Worm (Caenorhabditis elegans) whole organism, L4/young adult: ENCODE measurements around the gene K08E4.7.

ENCODE experiments used
- W03F9.2 ChIP-seq: fragments of 150-350 bp; optimal IDR thresholded peaks from 2 replicates; lab custom pipeline; 2014; ENCODE audit warnings: missing biosample characterization, missing genetic modification characterization
- dao-5 ChIP-seq: sonication (generic microtip); optimal IDR thresholded peaks from 2 replicates; lab custom pipeline; 2016; ENCODE audit warnings: missing genotype, missing genetic modification characterization, moderate library complexity, missing compliant biosample characterization
- him-1 ChIP-seq: sonication (generic microtip); optimal IDR thresholded peaks from 2 replicates; lab custom pipeline; 2016; ENCODE audit warnings: missing genotype, missing genetic modification reagents, missing genetic modification characterization, missing compliant biosample characterization

- TF ChIP-seq him-1 (no peak), dao-5 (tag; lab: Kevin White, UChicago) (no peak), W03F9.2 (tag; lab: Kevin White, UChicago) (no peak)
Observed at ce11 chrIV:12122874-12123664, 47.5 kb downstream of the K08E4.7 start, which contains the start of gene aly-3.
